Fruit fly (Drosophila melanogaster) whole organism, larva: ENCODE data around the gene CG15155.

Experiments used
- noc ChIP-seq: fragments of 200-800 bp; sonication (Bioruptor generic); optimal IDR thresholded peaks from 3 replicates; lab custom pipeline; 2019; ENCODE audit warnings: missing biosample characterization, mild to moderate bottlenecking, missing genetic modification characterization, moderate library complexity

The CG15155 gene

DNA sequence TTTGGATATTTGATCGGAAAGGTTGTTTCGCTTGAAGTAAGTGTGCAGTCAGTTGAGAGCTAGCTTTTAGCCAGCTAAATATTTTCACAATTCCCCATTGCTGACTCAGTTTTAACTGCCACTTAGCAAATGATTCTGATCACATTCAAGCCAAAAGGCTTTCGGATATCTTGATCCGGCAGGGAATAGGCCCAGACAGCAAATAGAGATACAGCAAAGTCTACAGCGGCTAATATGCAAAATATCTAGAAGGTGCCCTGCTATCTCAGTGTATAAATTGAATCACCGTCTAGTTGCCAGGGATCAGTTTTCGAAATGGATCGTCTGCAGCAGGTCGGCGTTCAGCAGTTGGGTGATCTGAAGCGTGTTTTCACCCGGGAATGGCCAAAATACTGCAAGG, at the start of gene CG15155:
TSS of gene CG15155 (plus strand) at position 301 of the 400 bp plus-strand sequence.
- TF ChIP-seq noc, result no peak

DNA sequence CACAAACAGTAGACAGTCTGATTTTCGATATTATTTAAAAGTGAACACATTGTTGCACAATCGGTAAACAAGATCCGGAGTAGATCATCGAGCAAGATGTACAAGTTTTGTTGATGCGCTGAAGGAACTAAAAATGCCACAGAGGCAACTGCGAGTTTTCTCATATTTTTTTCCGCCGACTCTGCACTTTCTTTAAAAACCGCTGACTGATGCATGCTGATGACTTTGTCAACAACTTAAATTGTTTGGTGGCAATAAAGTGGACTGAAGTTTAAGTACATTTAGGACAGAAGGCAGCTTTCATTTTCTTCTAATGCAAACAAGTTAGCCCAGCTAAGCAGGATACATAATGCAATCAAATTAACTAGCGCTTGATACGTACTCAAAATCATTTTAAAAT, 42.2 kb upstream of the CG15155 start:
- TF ChIP-seq noc, result no peak

DNA sequence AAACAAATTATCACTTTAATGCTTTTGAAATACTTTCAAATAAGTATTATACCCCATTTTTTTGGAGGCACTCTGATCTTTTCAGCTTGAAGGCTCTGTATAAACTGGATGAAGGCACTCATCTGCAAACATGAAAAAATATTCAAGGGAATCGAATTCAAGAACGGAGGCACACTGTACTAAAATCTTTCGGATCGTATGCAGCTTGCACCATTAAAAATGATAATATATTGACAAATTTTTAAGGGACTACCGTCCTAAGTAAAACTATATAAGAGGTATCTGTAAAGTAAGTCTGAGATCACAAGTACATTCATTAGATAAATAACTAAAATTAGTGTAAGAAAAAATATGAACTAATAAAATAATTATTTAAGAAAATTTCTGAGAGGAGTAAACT, 41.6 kb upstream of the CG15155 start, which contains the start of gene CG44476:
TSS of gene CG44476 (minus strand) at position 101 of the 400 bp plus-strand sequence.
- TF ChIP-seq noc, result no peak

DNA sequence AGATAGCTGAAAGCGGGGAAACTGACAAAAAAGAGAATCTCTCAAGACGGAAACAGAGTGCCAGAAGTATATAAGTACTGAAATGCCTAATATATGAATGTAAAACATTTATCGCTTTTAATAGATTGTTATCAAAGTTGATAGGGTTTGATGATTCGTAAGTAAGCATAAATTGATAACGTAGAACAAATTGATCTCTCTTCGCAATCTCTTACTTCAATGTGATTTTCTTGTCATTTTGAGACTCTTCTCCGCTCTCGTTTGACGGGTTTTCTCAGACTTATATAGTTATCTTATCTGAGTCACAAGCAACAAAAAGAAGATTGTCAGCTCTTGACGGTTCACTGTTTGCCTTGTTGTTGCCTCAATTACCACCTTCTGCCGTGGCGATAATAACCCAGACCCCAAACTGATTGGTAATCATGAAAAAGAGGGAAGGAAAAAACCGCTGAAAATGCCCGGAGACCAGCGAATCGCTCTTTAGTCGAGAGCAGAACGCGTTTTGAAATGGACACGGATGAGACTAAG, 40.4 kb upstream of the CG15155 start, which contains the start of gene CG15152:
TSS of gene CG15152 (plus strand) at position 372 of the 528 bp plus-strand sequence.
- peak; percentile 6 for TF ChIP-seq noc

DNA sequence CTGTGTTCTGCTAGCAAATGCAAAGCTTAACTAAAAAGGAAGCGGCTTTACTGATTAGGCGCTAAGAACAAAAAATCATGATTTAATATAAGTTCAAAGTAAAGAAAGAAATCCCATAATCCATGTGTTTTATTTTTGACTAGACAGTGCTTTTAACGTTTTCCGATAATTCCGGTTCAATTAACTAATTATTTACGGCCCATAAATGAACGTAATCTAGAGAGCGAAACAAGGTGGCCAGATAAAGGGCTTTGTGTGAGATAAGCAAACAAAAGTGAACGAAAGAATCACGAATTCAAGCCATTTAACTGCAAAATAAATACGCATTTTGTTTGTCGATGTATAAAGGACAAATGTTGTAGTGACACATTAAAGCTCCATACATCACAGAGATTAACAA, 39.5 kb upstream of the CG15155 start:
- TF ChIP-seq noc, result no peak

DNA sequence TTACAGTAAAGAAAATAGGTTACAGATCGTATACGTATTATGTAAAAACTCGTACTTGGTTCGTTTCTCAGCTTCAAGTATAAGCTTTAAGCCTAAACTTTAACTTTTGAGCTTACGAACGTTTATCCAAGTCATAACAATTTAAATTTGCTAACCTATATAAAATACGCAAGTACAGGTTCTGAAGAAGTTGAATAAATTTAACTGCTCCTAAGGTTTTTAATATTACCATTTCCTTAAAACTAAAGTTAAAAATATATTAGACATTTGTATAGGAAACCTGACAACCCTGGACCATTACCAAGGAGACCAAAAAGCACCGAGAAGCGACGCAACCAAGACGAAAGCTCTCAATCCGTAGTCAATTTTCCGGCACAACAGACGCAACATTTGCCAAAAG, 35.0 kb upstream of the CG15155 start, which contains the start of gene CG5758:
TSS of gene CG5758 (plus strand) at position 353 of the 400 bp plus-strand sequence.
- TF ChIP-seq noc, result peak; percentile 18

DNA sequence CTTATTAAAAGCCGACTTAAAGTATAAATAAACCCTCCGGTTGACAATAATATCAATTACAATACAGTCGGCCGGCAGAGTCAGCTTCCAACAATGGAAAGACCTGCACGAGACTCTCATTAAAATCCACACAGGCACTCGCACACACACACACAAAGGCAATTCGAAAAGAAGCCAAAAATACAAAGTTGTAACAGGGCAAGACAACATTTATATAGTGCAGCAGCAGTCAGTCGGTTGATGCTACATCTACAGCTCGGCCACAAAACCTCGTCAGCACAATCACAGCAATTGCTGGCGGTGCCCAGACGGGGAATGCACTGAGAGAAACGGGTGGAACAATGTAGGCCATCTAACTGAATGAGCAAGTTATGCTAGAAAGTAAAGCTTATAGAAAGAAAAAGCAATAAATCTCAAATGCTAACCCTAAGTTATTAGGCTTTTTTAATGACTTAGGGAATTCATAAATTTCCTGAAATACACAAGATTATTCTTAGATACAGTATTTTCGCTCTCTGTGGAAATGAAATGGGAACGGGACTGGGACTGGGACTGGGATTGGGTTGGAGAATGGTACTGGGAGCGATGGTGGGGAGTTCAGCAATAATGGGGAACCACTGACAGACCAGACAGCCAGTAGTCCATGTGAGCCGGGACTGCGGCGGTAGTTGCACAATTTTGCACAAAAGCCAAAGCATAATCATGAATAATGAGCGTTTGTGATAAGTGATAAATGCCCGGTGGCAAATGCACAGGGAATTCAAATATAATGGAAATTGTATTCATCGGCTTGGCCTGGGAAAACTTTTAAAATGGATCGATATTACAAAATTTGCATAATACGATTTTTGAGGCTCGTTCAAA, 33.1 kb upstream of the CG15155 start:
- TF ChIP-seq noc, result no peak

DNA sequence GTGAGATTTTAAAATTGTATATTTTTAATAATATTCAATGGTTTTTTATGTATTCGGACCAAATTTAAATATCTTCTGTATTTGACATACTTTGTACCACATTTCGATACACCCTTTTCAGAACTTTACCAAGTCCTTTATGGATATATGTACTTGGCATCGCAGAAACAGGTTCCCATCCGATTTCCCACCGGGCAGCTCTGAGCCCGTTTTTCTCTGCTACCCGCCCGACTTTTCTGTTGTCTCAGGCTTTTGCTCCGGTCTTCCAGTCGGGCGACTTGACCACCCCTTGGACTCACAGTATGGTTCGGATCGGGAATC, 32.5 kb upstream of the CG15155 start:
- no peak for TF ChIP-seq noc

DNA sequence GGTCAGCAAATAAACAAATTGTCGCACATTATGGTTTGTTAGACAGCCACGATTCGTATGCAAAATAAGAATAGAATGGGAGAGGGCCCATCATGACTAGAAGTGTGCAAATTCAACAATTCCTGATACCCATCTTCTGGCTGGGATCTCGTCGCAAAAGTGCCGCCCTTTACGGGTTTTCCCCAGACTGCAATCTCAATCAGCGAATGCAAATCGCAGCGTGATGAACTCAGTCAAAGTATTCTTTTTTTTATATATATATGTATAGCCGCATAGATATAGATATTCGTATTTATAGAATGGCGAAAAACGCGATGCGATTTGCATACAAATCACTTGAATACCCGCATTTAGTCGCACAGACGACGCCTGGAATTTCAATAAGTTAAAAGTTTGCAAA, 31.7 kb upstream of the CG15155 start:
- TF ChIP-seq noc, result no peak

DNA sequence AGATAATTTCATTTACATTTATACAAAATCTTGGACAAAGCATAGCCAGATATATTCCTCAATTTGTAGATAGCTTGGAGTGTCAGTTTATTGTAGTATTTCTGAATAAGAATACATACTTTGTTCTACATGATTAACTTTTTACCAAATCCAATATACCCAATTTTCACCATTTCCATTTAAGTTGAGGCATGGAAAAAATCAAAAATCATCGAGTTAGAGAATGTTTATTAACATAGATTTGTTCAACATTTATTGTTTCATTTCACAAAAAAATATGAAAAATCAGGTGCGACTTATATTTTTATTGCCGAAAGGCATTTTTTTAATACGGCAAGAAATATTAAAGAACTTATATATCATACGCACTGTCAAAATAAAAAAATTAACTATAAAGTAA, 29.0 kb upstream of the CG15155 start, which contains the start of gene Grl36b:
TSS of gene Grl36b (minus strand) at position 101 of the 400 bp plus-strand sequence.
- TF ChIP-seq noc, result no peak

DNA sequence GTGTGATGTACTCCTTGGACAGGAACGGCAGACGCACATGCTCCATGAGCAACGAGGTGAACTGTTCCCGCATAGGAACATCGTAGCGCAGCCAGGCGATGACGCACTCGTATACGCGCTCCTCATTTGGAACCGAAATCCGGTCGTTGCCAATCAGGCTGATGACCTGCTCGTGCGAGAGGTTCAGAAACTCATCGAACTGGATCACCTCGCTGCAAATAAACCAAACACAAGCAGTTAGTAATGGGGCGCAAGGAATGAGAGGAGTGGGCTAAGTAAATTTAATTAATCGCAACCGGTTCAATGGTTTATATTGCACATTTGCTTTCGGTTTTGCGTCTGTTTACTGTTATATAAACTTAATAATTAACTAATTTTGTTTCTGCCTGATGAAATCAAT, 20.0 kb upstream of the CG15155 start:
- no peak for TF ChIP-seq noc

DNA sequence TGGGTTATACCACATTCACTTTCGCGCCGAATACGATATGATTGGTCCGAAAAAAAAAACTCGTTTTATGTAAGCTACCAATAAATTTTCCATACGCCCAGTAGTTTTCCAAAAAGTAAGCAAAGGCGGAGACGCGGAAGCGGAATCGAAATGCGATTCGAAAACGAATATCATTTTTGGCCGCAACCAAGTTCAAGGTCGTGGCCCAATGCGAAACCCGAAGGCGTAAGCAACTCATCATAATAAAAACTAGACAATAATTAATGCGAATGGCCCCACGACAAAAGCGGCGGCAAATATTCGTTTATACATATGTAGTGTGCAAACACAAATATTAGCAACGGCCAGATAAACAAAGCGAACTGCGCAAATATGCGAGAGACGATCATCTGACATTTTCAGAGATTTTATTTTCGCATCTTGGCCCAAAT, 18.2 kb upstream of the CG15155 start:
- peak; percentile 87 for TF ChIP-seq noc

DNA sequence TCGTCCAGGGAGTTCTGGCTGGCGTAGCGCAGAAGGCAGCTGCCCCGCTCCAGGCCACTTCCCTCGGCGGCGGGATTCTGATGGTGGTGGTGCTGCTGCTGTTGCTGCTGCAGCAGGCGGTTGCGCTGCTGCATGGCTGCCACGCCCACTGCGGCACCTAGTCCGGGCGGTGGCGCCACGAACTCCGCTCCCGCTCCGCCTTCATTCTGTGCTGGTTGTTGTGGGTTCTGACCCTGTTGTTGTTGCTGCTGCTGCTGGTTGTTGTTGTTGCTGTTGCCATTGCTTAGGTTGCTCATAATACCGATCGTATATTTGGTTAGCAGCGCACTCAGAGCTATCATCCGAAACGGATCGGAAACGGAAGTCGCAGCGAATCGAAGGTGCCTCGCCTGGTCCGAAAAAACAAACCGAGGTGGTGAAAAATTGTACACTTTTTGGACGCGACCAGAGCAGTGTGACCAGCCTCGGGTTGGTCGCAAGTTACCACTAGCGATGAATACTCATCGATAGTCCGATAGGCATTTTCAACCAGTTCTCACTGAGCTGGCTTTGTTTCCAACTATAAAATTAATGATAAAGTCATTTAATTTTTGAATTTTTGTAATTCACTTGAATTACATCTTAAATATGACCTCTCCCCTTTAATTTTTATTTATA, 16.9 kb upstream of the CG15155 start, which contains the start of gene kel:
TSS of gene kel (minus strand) at position 493 of the 657 bp plus-strand sequence.
- peak; percentile 49 for TF ChIP-seq noc

DNA sequence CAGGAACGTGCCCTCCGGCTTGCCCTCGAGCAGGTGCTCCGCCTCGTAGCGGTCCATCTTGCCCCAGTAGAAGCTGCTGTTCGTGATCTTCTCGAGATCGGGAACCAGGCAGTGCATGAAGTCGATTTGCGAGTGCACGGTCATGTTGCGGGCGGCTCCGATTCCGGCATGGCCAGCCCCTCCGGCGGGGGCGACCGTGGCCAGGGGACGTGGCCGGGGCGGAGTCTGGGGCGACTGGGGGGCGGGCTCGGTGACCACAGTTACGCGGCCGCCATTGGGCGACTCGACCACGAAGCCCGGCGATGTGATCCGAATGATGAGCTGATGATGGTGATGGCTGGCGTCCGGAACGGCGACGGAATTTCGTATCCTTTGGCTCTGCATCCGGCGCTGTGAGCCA, 14.1 kb upstream of the CG15155 start:
- no peak for TF ChIP-seq noc

DNA sequence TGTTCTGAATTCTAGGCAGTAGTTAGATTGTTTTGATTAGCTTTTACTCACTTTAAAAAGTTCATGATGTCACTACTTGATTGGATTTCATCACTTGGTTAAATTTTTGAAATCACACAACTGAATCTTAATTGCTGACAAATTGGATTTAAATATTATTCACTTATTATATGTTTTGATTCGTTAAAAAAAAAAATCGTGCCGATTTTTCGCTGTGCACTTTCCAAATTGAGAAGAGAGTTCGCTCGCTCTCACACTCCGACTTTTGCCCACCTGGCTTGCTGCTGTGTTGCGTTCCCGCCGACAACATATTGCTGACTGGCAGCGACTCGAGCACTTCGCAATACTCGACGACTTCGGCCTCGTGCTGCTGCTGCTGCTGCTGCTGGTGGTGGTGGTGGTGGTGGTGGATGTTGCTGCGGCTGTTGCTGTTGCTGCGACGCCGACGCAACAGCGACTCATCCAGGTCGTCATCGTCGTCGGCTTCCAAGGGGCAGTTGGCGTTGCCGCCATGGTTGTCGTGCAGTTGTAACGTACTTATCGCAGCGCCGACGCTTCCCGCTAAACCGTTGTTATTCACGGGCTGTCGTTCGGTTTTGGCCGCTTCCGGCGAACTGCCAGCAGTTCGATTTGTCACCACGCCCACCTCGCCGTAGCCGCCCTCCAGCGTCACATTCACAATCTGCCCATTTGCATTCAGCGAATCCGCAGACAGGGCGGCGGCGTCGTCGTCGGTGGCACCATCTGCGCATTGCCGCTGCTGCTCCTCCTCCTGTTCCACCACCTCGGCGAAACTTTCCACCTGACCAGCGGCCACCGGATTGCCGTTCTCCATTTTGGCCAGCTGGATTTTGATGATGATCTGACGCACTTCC, 12.9 kb upstream of the CG15155 start:
- peak; percentile 78 for TF ChIP-seq noc

DNA sequence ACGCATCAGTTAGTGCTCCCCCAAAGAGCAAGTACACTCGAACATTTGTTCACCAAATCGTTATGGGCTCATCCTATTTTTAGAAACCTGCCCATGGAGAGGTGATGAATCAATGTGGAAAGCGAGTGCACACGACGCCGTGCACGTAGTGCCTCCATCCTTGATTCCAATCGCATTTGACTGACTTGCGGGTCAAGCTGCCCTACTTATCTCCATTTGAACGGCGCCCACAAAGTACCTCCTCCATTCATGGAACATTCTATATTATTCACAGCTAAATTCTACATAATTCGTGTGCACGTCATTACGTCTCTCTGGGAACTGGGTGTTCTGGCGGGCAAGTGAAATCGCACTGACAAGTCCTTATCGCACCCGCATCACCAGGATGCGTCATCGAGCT, 11.5 kb upstream of the CG15155 start:
- no peak for TF ChIP-seq noc
